Fruit fly (Drosophila melanogaster) whole organism, embryonic: ENCODE data around the gene CG32318.
A peak's percentile ranks its signal among the peaks of the same experiment; 100 is the strongest.

Source experiments
- Atf-2 ChIP-seq: fragments of 200-800 bp; sonication (Bioruptor generic); optimal IDR thresholded peaks from 2 replicates; lab custom pipeline; 2016; ENCODE audit warnings: missing biosample characterization, missing genetic modification characterization
- Bteb2 ChIP-seq: fragments of 200-800 bp; sonication (Bioruptor generic); optimal IDR thresholded peaks from 2 replicates; lab custom pipeline; 2016; ENCODE audit warnings: missing biosample characterization, missing genetic modification characterization
- CG11085 ChIP-seq: fragments of 200-800 bp; sonication (Bioruptor generic); IDR thresholded peaks from 2 replicates; pipeline ENCODE4 v1.3.6; 2022; ENCODE audit warnings: missing biosample characterization, missing genetic modification characterization
- CG11398 ChIP-seq: fragments of 200-800 bp; sonication (Bioruptor generic); optimal IDR thresholded peaks from 2 replicates; lab custom pipeline; 2016; ENCODE audit warnings: missing biosample characterization, missing genetic modification characterization
- CG12299 ChIP-seq: fragments of 200-800 bp; sonication (Bioruptor generic); optimal IDR thresholded peaks from 2 replicates; lab custom pipeline; 2018; ENCODE audit warnings: missing biosample characterization, mild to moderate bottlenecking, missing genetic modification characterization
- CG12659 ChIP-seq: fragments of 200-800 bp; sonication (Bioruptor generic); optimal IDR thresholded peaks from 3 replicates; lab custom pipeline; 2017; ENCODE audit warnings: mild to moderate bottlenecking, missing biosample characterization, missing genetic modification reagents, missing genetic modification characterization
- CG15514 ChIP-seq: fragments of 200-800 bp; sonication (Bioruptor generic); optimal IDR thresholded peaks from 3 replicates; lab custom pipeline; 2017; ENCODE audit warnings: missing biosample characterization, missing genetic modification characterization, mild to moderate bottlenecking, moderate library complexity, missing genetic modification reagents
- CG17612 ChIP-seq: fragments of 200-800 bp; sonication (Bioruptor generic); IDR thresholded peaks from 2 replicates; pipeline ENCODE4 v1.3.6; 2022; ENCODE audit warnings: missing biosample characterization, missing genetic modification characterization
- CG17802 ChIP-seq: fragments of 200-800 bp; sonication (Bioruptor generic); optimal IDR thresholded peaks from 2 replicates; lab custom pipeline; 2018; ENCODE audit warnings: missing biosample characterization, mild to moderate bottlenecking, missing genetic modification characterization, moderate library complexity
- CG2678 ChIP-seq: fragments of 200-800 bp; sonication (Bioruptor generic); optimal IDR thresholded peaks from 3 replicates; lab custom pipeline; 2019; ENCODE audit warnings: missing biosample characterization, mild to moderate bottlenecking, missing genetic modification characterization, moderate library complexity
- CG3847 ChIP-seq: fragments of 200-800 bp; sonication (Bioruptor generic); IDR thresholded peaks from 2 replicates; pipeline ENCODE4 v1.3.6; 2022; ENCODE audit warnings: missing biosample characterization, missing genetic modification characterization
- CG3995 ChIP-seq: fragments of 200-800 bp; sonication (Bioruptor generic); optimal IDR thresholded peaks from 3 replicates; lab custom pipeline; 2016; ENCODE audit warnings: missing biosample characterization, missing genetic modification characterization
- CG43689 ChIP-seq: fragments of 200-800 bp; sonication (Bioruptor generic); IDR thresholded peaks from 2 replicates; pipeline ENCODE4 v1.3.6; 2022; ENCODE audit warnings: missing biosample characterization, missing genetic modification characterization
- CG6854 ChIP-seq: fragments of 200-800 bp; sonication (Bioruptor generic); optimal IDR thresholded peaks from 3 replicates; lab custom pipeline; 2017; ENCODE audit warnings: missing biosample characterization, mild to moderate bottlenecking, missing genetic modification characterization
- CG8765 ChIP-seq: fragments of 200-800 bp; sonication (Bioruptor generic); IDR thresholded peaks from 2 replicates; pipeline ENCODE4 v1.3.6; 2022; ENCODE audit warnings: missing biosample characterization, missing genetic modification characterization
- Dad ChIP-seq: fragments of 200-800 bp; sonication (Bioruptor generic); optimal IDR thresholded peaks from 3 replicates; lab custom pipeline; 2016; ENCODE audit warnings: missing biosample characterization, missing genetic modification characterization
- Ets65A ChIP-seq: fragments of 200-800 bp; sonication (Bioruptor generic); peaks from one replicate; lab custom pipeline; 2016; ENCODE audit warnings: missing biosample characterization, missing genetic modification characterization
- HLH4C ChIP-seq: fragments of 200-800 bp; sonication (Bioruptor generic); IDR thresholded peaks from 3 replicates; pipeline ENCODE4 v1.3.6; 2022; ENCODE audit warnings: missing biosample characterization, missing genetic modification characterization; ENCODE audit not compliant: partially characterized antibody
- HLHmδ ChIP-seq: fragments of 200-800 bp; sonication (Bioruptor generic); optimal IDR thresholded peaks from 2 replicates; lab custom pipeline; 2018; ENCODE audit warnings: missing biosample characterization, mild to moderate bottlenecking, missing genetic modification characterization, moderate library complexity
- HmgD ChIP-seq: fragments of 200-800 bp; sonication (Bioruptor generic); optimal IDR thresholded peaks from 3 replicates; lab custom pipeline; 2016; ENCODE audit warnings: missing biosample characterization, missing genetic modification characterization
- Hmr ChIP-seq: fragments of 200-800 bp; sonication (Bioruptor generic); optimal IDR thresholded peaks from 3 replicates; lab custom pipeline; 2017; ENCODE audit warnings: mild to moderate bottlenecking, missing biosample characterization, missing genetic modification reagents, missing genetic modification characterization
- Hr51 ChIP-seq, 2 experiments: fragments of 200-800 bp; sonication (Bioruptor generic); optimal IDR thresholded peaks; 2 replicates in 1 of 2; 3 replicates in 1 of 2; lab custom pipeline; 2016 to 2018; ENCODE audit warnings: missing biosample characterization in 2 of 2, missing genetic modification characterization in 2 of 2, mild to moderate bottlenecking in 1 of 2, moderate library complexity in 1 of 2
- Lim3 ChIP-seq: fragments of 200-800 bp; sonication (Bioruptor generic); IDR thresholded peaks from 2 replicates; pipeline ENCODE4 v1.3.6; 2022; ENCODE audit warnings: missing biosample characterization, missing genetic modification characterization
- Nf-YA ChIP-seq: fragments of 200-800 bp; sonication (Bioruptor generic); IDR thresholded peaks from 2 replicates; pipeline ENCODE4 v1.3.6; 2022; ENCODE audit warnings: missing biosample characterization, missing genetic modification characterization
- Pdp1 ChIP-seq, 2 experiments: fragments of 200-800 bp; sonication (Bioruptor generic); optimal IDR thresholded peaks; 3 replicates each; lab custom pipeline; 2016; ENCODE audit warnings: missing biosample characterization in 2 of 2, missing genetic modification characterization in 2 of 2, mild to moderate bottlenecking in 1 of 2, moderate library complexity in 1 of 2
- Ravus ChIP-seq: fragments of 200-800 bp; sonication (Bioruptor generic); IDR thresholded peaks from 2 replicates; pipeline ENCODE4 v1.3.6; 2022; ENCODE audit warnings: missing biosample characterization, missing genetic modification characterization
- Rfx ChIP-seq: fragments of 200-800 bp; sonication (Bioruptor generic); IDR thresholded peaks from 2 replicates; pipeline ENCODE4 v1.3.6; 2022; ENCODE audit warnings: missing biosample characterization, missing genetic modification characterization
- Rx ChIP-seq: fragments of 200-800 bp; sonication (Bioruptor generic); IDR thresholded peaks from 2 replicates; pipeline ENCODE4 v1.3.6; 2022; ENCODE audit warnings: missing biosample characterization, missing genetic modification characterization
- Side ChIP-seq: fragments of 200-800 bp; sonication (Bioruptor generic); optimal IDR thresholded peaks from 2 replicates; lab custom pipeline; 2016; ENCODE audit warnings: missing biosample characterization, missing genetic modification characterization
- Sry-δ ChIP-seq: fragments of 200-800 bp; sonication (Bioruptor generic); optimal IDR thresholded peaks from 2 replicates; lab custom pipeline; 2016; ENCODE audit warnings: missing biosample characterization, missing genetic modification characterization
- Stat92E ChIP-seq, 3 experiments: fragments of >200 bp in 2 of 3; fragments of 200-800 bp in 1 of 3; sonication (Bioruptor generic) in 1 of 3; optimal IDR thresholded peaks; 2 replicates each; lab custom pipeline; 2017 to 2019; ENCODE audit warnings: missing biosample characterization in 3 of 3, missing genetic modification characterization in 3 of 3, mild to moderate bottlenecking in 1 of 3, moderate library complexity in 1 of 3
- Trl ChIP-seq, 3 experiments: fragments of >200 bp in 2 of 3; fragments of 200-800 bp in 1 of 3; sonication (Bioruptor generic) in 1 of 3; optimal IDR thresholded peaks; 2 replicates in 1 of 3; 3 replicates in 2 of 3; lab custom pipeline; 2016 to 2017; ENCODE audit warnings: missing biosample characterization in 1 of 3, missing genetic modification characterization in 1 of 3
- Vsx1 ChIP-seq: fragments of 200-800 bp; sonication (Bioruptor generic); optimal IDR thresholded peaks from 2 replicates; lab custom pipeline; 2017; ENCODE audit warnings: missing biosample characterization, mild to moderate bottlenecking, missing genetic modification characterization, missing genetic modification reagents
- emc ChIP-seq: fragments of 200-800 bp; sonication (Bioruptor generic); optimal IDR thresholded peaks from 2 replicates; lab custom pipeline; 2016; ENCODE audit warnings: missing biosample characterization, missing genetic modification characterization
- fu2 ChIP-seq: fragments of 200-800 bp; sonication (Bioruptor generic); optimal IDR thresholded peaks from 2 replicates; lab custom pipeline; 2016; ENCODE audit warnings: missing biosample characterization, missing genetic modification characterization
- her ChIP-seq: fragments of 200-800 bp; sonication (Bioruptor generic); optimal IDR thresholded peaks from 2 replicates; lab custom pipeline; 2016; ENCODE audit warnings: missing biosample characterization, missing genetic modification characterization
- kah ChIP-seq: fragments of 200-800 bp; sonication (Bioruptor generic); optimal IDR thresholded peaks from 2 replicates; lab custom pipeline; 2018; ENCODE audit warnings: missing biosample characterization, mild to moderate bottlenecking, missing genetic modification characterization
- lbe ChIP-seq: fragments of 200-800 bp; sonication (Bioruptor generic); optimal IDR thresholded peaks from 2 replicates; lab custom pipeline; 2016; ENCODE audit warnings: missing biosample characterization, mild to moderate bottlenecking, missing genetic modification characterization
- lilli ChIP-seq: fragments of 200-800 bp; sonication (Bioruptor generic); optimal IDR thresholded peaks from 3 replicates; lab custom pipeline; 2016; ENCODE audit warnings: missing biosample characterization, missing genetic modification characterization
- nerfin-1 ChIP-seq: fragments of 200-800 bp; sonication (Bioruptor generic); optimal IDR thresholded peaks from 3 replicates; lab custom pipeline; 2019; ENCODE audit warnings: missing biosample characterization, mild to moderate bottlenecking, missing genetic modification characterization, moderate library complexity
- nerfin-2 ChIP-seq: fragments of 200-800 bp; sonication (Bioruptor generic); IDR thresholded peaks from 2 replicates; pipeline ENCODE4 v1.3.6; 2022; ENCODE audit warnings: missing biosample characterization, missing genetic modification characterization; ENCODE audit not compliant: partially characterized antibody
- nmo ChIP-seq: fragments of 200-800 bp; sonication (Bioruptor generic); optimal IDR thresholded peaks from 2 replicates; lab custom pipeline; 2018; ENCODE audit warnings: missing biosample characterization, mild to moderate bottlenecking, missing genetic modification characterization, moderate library complexity
- org-1 ChIP-seq: fragments of 200-800 bp; sonication (Bioruptor generic); optimal IDR thresholded peaks from 2 replicates; lab custom pipeline; 2017; ENCODE audit warnings: missing biosample characterization, missing genetic modification characterization
- pnt ChIP-seq: fragments of 200-800 bp; sonication (Bioruptor generic); optimal IDR thresholded peaks from 3 replicates; lab custom pipeline; 2016; ENCODE audit warnings: missing biosample characterization, missing genetic modification characterization
- sisA ChIP-seq: fragments of 200-800 bp; sonication (Bioruptor generic); IDR thresholded peaks from 2 replicates; pipeline ENCODE4 v1.3.6; 2022; ENCODE audit warnings: missing biosample characterization, missing genetic modification characterization
- slou ChIP-seq: fragments of 200-800 bp; sonication (Bioruptor generic); optimal IDR thresholded peaks from 3 replicates; lab custom pipeline; 2016; ENCODE audit warnings: missing biosample characterization, missing genetic modification characterization
- sqz ChIP-seq: fragments of 200-800 bp; sonication (Bioruptor generic); optimal IDR thresholded peaks from 3 replicates; lab custom pipeline; 2018; ENCODE audit warnings: missing biosample characterization, mild to moderate bottlenecking, missing genetic modification characterization
- ssp ChIP-seq: fragments of 200-800 bp; sonication (Bioruptor generic); IDR thresholded peaks from 2 replicates; pipeline ENCODE4 v1.3.6; 2022; ENCODE audit warnings: missing biosample characterization, missing genetic modification characterization
- vvl ChIP-seq: fragments of 200-800 bp; sonication (Bioruptor generic); IDR thresholded peaks from 2 replicates; pipeline ENCODE4 v1.3.6; 2022; ENCODE audit warnings: missing biosample characterization, missing genetic modification characterization
- yki ChIP-seq: fragments of >200 bp; optimal IDR thresholded peaks from 3 replicates; lab custom pipeline; 2018
- z ChIP-seq: fragments of 200-800 bp; sonication (Bioruptor generic); IDR thresholded peaks from 3 replicates; pipeline ENCODE4 v1.3.6; 2022; ENCODE audit warnings: missing biosample characterization, missing genetic modification characterization

The CG32318 gene

DNA sequence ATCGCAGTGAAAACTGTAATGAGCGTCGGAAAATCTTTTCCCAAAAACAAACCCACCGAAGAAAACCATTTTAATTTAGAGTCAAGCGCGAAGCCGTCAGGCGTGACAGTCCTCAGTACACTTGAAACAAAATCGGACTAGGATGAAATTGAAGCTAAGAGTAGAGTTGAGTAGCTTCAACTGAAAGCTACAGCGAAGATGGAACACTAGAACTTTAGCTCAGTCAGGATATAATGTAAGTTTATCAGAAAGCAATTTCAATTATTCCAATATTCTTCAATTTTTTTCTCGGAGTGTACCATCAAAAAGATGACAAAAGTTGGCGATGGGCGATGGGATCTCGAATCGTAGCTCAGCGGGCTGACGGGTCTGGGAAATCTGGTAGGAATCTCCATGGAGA lies 30.3 kb downstream of the CG32318 start (continued):
- TF ChIP-seq Rfx (0 out of 2 replicates have a peak, but pooled peaks have one; percentile 12), ssp (0 out of 2 replicates have a peak, but pooled peaks have one; percentile 25), Lim3 (GFP tag; lab: Robert Waterston, UW) (no peak), Stat92E (GFP tag; optimal IDR thresholded peaks at IDR 0.05; lab: Kevin White, UChicago) (no peak), CG43689 (GFP tag; lab: Robert Waterston, UW) (no peak), Bteb2 (GFP tag; lab: Kevin White, UChicago) (no peak), CG6854 (GFP tag; lab: Kevin White, UChicago) (no peak), Rx (GFP tag; lab: Robert Waterston, UW) (peak; percentile 11; the same call in 1 of the 2 replicates), lbe (GFP tag; lab: Kevin White, UChicago) (no peak), CG11085 (GFP tag; lab: Robert Waterston, UW) (no peak), HLHmδ (GFP tag; lab: Kevin White, UChicago) (no peak), Atf-2 (GFP tag; lab: Kevin White, UChicago) (no peak), Sry-δ (GFP tag; lab: Kevin White, UChicago) (peak; percentile 0), CG3995 (GFP tag; lab: Kevin White, UChicago) (no peak), CG11398 (GFP tag; lab: Kevin White, UChicago) (no peak), slou (GFP tag; lab: Kevin White, UChicago) (no peak), HmgD (GFP tag; lab: Kevin White, UChicago) (no peak), nmo (peak; percentile 55), sisA (GFP tag; lab: Robert Waterston, UW) (peak; percentile 65), Nf-YA (GFP tag; lab: Robert Waterston, UW) (no peak), her (GFP tag; lab: Kevin White, UChicago) (no peak), CG17612 (GFP tag; lab: Robert Waterston, UW) (no peak), sqz (no peak), vvl (GFP tag; lab: Robert Waterston, UW) (peak; percentile 71), Ets65A (peak; percentile 75), Ravus (GFP tag; lab: Robert Waterston, UW) (no peak), Pdp1 (GFP tag; optimal IDR thresholded peaks at IDR 0.05; lab: Kevin White, UChicago) (peak; percentile 11 to 14), org-1 (GFP tag; lab: Kevin White, UChicago) (no peak), CG12659 (GFP tag; lab: Kevin White, UChicago) (peak; percentile 1), CG15514 (GFP tag; lab: Kevin White, UChicago) (no peak), CG3847 (GFP tag; lab: Robert Waterston, UW) (no peak), Trl (optimal IDR thresholded peaks at IDR 0.05; lab: Kevin White, UChicago) (no peak), Trl (GFP tag; optimal IDR thresholded peaks at IDR 0.05; lab: Kevin White, UChicago) (peak; percentile 2), emc (GFP tag; lab: Kevin White, UChicago) (no peak), kah (GFP tag; lab: Kevin White, UChicago) (no peak), nerfin-2 (no peak), nerfin-1 (tag; lab: Kevin White, UChicago) (peak; percentile 37), Hmr (GFP tag; lab: Kevin White, UChicago) (no peak), Vsx1 (GFP tag; lab: Kevin White, UChicago) (no peak), yki (lab: Kevin White, UChicago) (no peak), CG17802 (tag; lab: Kevin White, UChicago) (no peak), lilli (GFP tag; lab: Kevin White, UChicago) (no peak), CG2678 (tag; lab: Kevin White, UChicago) (peak; percentile 60), CG8765 (GFP tag; lab: Robert Waterston, UW) (no peak), Side (GFP tag; lab: Kevin White, UChicago) (no peak), fu2 (GFP tag; lab: Kevin White, UChicago) (no peak), z (GFP tag; lab: Robert Waterston, UW) (no peak), pnt (GFP tag; lab: Kevin White, UChicago) (peak; percentile 24), CG12299 (tag; lab: Kevin White, UChicago) (no peak), Dad (GFP tag; lab: Kevin White, UChicago) (peak; percentile 3), HLH4C (no peak), Hr51 (GFP tag; optimal IDR thresholded peaks at IDR 0.05; lab: Kevin White, UChicago) (peak in 1 of 2 experiments; percentile 46)
